Worm (Caenorhabditis elegans) whole organism, L3 larva: Measurements from ENCODE around the gene nhr-34.
A peak's percentile ranks its signal among the peaks of the same experiment; 100 is the strongest.

Source experiments
- R02D3.7 ChIP-seq: fragments of 150-350 bp; optimal IDR thresholded peaks from 2 replicates; lab custom pipeline; 2014; ENCODE audit warnings: missing biosample characterization, missing genetic modification characterization
- aly-2 ChIP-seq: fragments of 150-350 bp; optimal IDR thresholded peaks from 2 replicates; lab custom pipeline; 2014; ENCODE audit warnings: missing biosample characterization, missing genetic modification characterization
- ama-1 ChIP-seq: fragments of 150-350 bp; optimal IDR thresholded peaks from 2 replicates; lab custom pipeline; 2018
- ceh-16 ChIP-seq: sonication (generic microtip); optimal IDR thresholded peaks from 2 replicates; lab custom pipeline; 2017; ENCODE audit warnings: missing biosample characterization, missing genetic modification characterization
- ceh-28 ChIP-seq: fragments of 150-350 bp; optimal IDR thresholded peaks from 2 replicates; lab custom pipeline; 2014; ENCODE audit warnings: missing biosample characterization, missing genetic modification reagents, missing genetic modification characterization
- ceh-82 ChIP-seq: fragments of 150-350 bp; optimal IDR thresholded peaks from 2 replicates; lab custom pipeline; 2014; ENCODE audit warnings: missing biosample characterization, missing genetic modification characterization
- ceh-9 ChIP-seq: sonication (generic microtip); optimal IDR thresholded peaks from 2 replicates; lab custom pipeline; 2018; ENCODE audit warnings: missing biosample characterization, missing genetic modification characterization
- daf-12 ChIP-seq: fragments of 150-350 bp; optimal IDR thresholded peaks from 2 replicates; lab custom pipeline; 2014; ENCODE audit warnings: missing biosample characterization, missing genetic modification reagents, missing genetic modification characterization
- egl-27 ChIP-seq: sonication (generic microtip); optimal IDR thresholded peaks from 4 replicates; lab custom pipeline; 2017; ENCODE audit warnings: missing biosample characterization, missing genetic modification reagents, missing genetic modification characterization
- elt-1 ChIP-seq: fragments of 150-350 bp; optimal IDR thresholded peaks from 2 replicates; lab custom pipeline; 2014; ENCODE audit warnings: missing biosample characterization, missing genetic modification characterization
- elt-2 ChIP-seq: sonication (generic microtip); optimal IDR thresholded peaks from 2 replicates; lab custom pipeline; 2016; ENCODE audit warnings: missing genetic modification reagents, mild to moderate bottlenecking, missing genetic modification characterization, missing compliant biosample characterization
- elt-3 ChIP-seq, 3 experiments: fragments of 150-350 bp in 1 of 3; sonication (generic microtip) in 2 of 3; optimal IDR thresholded peaks; 2 replicates in 2 of 3; 4 replicates in 1 of 3; lab custom pipeline; 2014 to 2017; ENCODE audit warnings: missing biosample characterization in 3 of 3, missing genetic modification characterization in 3 of 3
- fkh-2 ChIP-seq: fragments of 150-350 bp; optimal IDR thresholded peaks from 2 replicates; lab custom pipeline; 2014; ENCODE audit warnings: missing biosample characterization, missing genetic modification reagents, missing genetic modification characterization
- fos-1 ChIP-seq: fragments of 150-350 bp; optimal IDR thresholded peaks from 2 replicates; lab custom pipeline; 2014; ENCODE audit warnings: missing biosample characterization, missing genetic modification characterization
- hmg-11 ChIP-seq: sonication (generic microtip); optimal IDR thresholded peaks from 2 replicates; lab custom pipeline; 2016; ENCODE audit warnings: missing genetic modification characterization, missing compliant biosample characterization
- jun-1 ChIP-seq: fragments of 150-350 bp; optimal IDR thresholded peaks from 2 replicates; lab custom pipeline; 2014; ENCODE audit warnings: missing biosample characterization, missing genetic modification reagents, missing genetic modification characterization
- lin-15B ChIP-seq: fragments of 150-350 bp; optimal IDR thresholded peaks from 2 replicates; lab custom pipeline; 2014; ENCODE audit warnings: missing biosample characterization, missing genetic modification characterization
- lin-39 ChIP-seq: fragments of 150-350 bp; optimal IDR thresholded peaks from 2 replicates; lab custom pipeline; 2018; ENCODE audit warnings: missing biosample characterization, missing genetic modification reagents, missing genetic modification characterization
- lsy-12 ChIP-seq: sonication (generic microtip); optimal IDR thresholded peaks from 2 replicates; lab custom pipeline; 2016; ENCODE audit warnings: mild to moderate bottlenecking, missing genetic modification characterization, missing compliant biosample characterization
- mdl-1 ChIP-seq: fragments of 150-350 bp; optimal IDR thresholded peaks from 2 replicates; lab custom pipeline; 2014; ENCODE audit warnings: missing biosample characterization, missing genetic modification characterization
- nfya-1 ChIP-seq: sonication (generic microtip); optimal IDR thresholded peaks from 2 replicates; lab custom pipeline; 2017; ENCODE audit warnings: missing genetic modification characterization, mild to moderate bottlenecking, missing compliant biosample characterization, antibody characterized with exemption, moderate library complexity; ENCODE audit not compliant: insufficient read depth
- nhr-11 ChIP-seq: fragments of 150-350 bp; optimal IDR thresholded peaks from 2 replicates; lab custom pipeline; 2014; ENCODE audit warnings: missing biosample characterization, missing genetic modification characterization
- nhr-12 ChIP-seq: fragments of 150-350 bp; optimal IDR thresholded peaks from 2 replicates; lab custom pipeline; 2014; ENCODE audit warnings: missing biosample characterization, missing genetic modification characterization
- nhr-23 ChIP-seq: fragments of 150-350 bp; optimal IDR thresholded peaks from 2 replicates; lab custom pipeline; 2014; ENCODE audit warnings: missing biosample characterization, missing genetic modification reagents, missing genetic modification characterization
- nhr-237 ChIP-seq: fragments of 150-350 bp; optimal IDR thresholded peaks from 2 replicates; lab custom pipeline; 2014; ENCODE audit warnings: missing biosample characterization, missing genetic modification characterization
- nhr-25 ChIP-seq: sonication (generic microtip); optimal IDR thresholded peaks from 2 replicates; lab custom pipeline; 2017; ENCODE audit warnings: missing biosample characterization, missing genetic modification characterization
- nhr-28 ChIP-seq: fragments of 150-350 bp; optimal IDR thresholded peaks from 2 replicates; lab custom pipeline; 2014; ENCODE audit warnings: missing biosample characterization, missing genetic modification characterization
- nhr-67 ChIP-seq: fragments of 150-350 bp; optimal IDR thresholded peaks from 2 replicates; lab custom pipeline; 2014; ENCODE audit warnings: missing biosample characterization, missing genetic modification characterization
- pha-4 ChIP-seq: fragments of 150-350 bp; optimal IDR thresholded peaks from 2 replicates; lab custom pipeline; 2014; ENCODE audit warnings: missing biosample characterization, missing genetic modification reagents, missing genetic modification characterization
- pqm-1 ChIP-seq: fragments of 150-350 bp; optimal IDR thresholded peaks from 2 replicates; lab custom pipeline; 2017; ENCODE audit warnings: missing biosample characterization, missing genetic modification characterization, inconsistent platforms
- skn-1 ChIP-seq: fragments of 150-350 bp; optimal IDR thresholded peaks from 2 replicates; lab custom pipeline; 2014; ENCODE audit warnings: missing biosample characterization, missing genetic modification characterization
- snpc-4 ChIP-seq: fragments of 150-350 bp; optimal IDR thresholded peaks from 2 replicates; lab custom pipeline; 2014; ENCODE audit warnings: missing biosample characterization, missing genetic modification characterization
- unc-39 ChIP-seq: sonication (generic microtip); optimal IDR thresholded peaks from 4 replicates; lab custom pipeline; 2017; ENCODE audit warnings: missing biosample characterization, missing genetic modification characterization
- unc-62 ChIP-seq: fragments of 150-350 bp; sonication (generic microtip); optimal IDR thresholded peaks from 4 replicates; lab custom pipeline; 2014; ENCODE audit warnings: missing biosample characterization, missing genetic modification reagents, missing genetic modification characterization
- ztf-11 ChIP-seq: fragments of 150-350 bp; optimal IDR thresholded peaks from 2 replicates; lab custom pipeline; 2014; ENCODE audit warnings: missing biosample characterization, missing genetic modification characterization

Gene nhr-34

DNA sequence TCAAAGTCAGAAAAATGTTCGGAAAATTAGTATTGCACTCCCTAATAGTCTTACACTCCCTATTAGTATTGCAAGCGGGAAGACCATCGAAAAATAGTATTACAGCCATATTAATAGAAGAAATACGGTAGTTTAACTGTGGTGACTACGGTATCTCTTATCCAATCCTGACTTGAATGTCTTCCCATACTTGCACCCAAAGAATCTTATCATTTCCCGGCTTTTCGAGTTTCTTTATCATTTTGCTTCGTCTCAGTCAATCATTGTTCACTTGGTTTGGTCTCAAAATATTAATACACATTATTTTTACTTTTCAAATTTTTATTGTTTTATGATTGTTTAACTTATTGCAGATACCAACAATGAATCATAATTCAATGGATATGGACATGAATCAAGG, 22.3 kb downstream of the nhr-34 start, which contains the start of gene F58G6.3:
Gene F58G6.3 (plus strand): TSS at position 352 of the 400 bp plus-strand sequence.
- TF ChIP-seq elt-2 (peak; percentile 62), nhr-28 (no peak), pqm-1 (tag; lab: Kevin White, UChicago) (peak; percentile 35), lin-15B (tag; lab: Kevin White, UChicago) (no peak), nhr-67 (tag; lab: Kevin White, UChicago) (no peak), nfya-1 (peak; percentile 7), daf-12 (tag; lab: Kevin White, UChicago) (no peak)

DNA sequence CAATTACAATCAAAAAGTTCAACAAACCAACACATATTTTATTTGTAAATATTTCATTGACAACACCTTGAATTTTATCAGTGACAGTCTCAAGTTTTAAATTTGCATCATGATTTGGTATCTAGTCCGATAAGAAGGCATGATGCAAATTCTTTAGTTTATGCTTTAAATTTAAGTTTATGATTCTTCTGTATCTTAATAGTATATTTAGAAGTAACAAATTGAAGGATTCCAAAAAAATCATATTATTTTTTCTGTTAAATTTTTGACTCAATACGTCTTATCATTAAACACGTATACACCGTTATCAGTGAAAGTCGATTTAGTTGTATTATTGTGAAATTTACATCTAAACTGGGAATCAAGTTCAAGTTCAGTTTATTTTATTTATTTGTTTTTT, 24.2 kb downstream of the nhr-34 start, which contains the start of gene chca-1:
Gene chca-1 (plus strand): TSS at position 161 of the 400 bp plus-strand sequence.
- TF ChIP-seq pha-4 (tag; lab: Kevin White, UChicago) (peak; percentile 9), unc-62 (GFP tag; lab: Kevin White, UChicago) (no peak), elt-3 (tag; optimal IDR thresholded peaks at IDR 0.05; lab: Kevin White, UChicago) (no peak), pqm-1 (tag; lab: Kevin White, UChicago) (peak; percentile 89), ceh-82 (tag; lab: Kevin White, UChicago) (no peak), skn-1 (tag; lab: Kevin White, UChicago) (peak; percentile 63), lin-15B (tag; lab: Kevin White, UChicago) (no peak), elt-2 (peak; percentile 97), R02D3.7 (tag; lab: Kevin White, UChicago) (no peak)

DNA sequence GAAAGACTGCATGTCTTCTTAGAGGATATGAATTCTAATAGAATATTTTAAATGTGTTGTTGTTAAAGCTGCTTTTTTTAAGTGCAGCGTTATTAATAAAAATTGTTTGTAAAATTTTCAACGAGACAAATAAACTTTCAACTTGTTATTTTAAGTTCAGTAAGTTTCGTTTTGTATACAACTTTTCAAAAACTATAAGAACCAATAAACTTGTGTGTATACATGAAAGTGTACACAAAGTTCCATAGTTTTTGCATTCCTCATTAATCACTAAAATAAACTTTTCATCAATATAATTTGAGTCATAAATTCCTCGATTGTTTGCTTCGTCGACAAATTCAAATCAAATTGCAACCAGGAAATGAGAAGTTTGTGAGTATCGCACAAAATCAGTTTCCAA, 26.8 kb downstream of the nhr-34 start, which contains the start of gene srm-3:
Gene srm-3 (plus strand): TSS at position 301 of the 400 bp plus-strand sequence.
- TF ChIP-seq ceh-9 (tag; lab: Kevin White, UChicago) (no peak), aly-2 (tag; lab: Kevin White, UChicago) (no peak), fkh-2 (tag; lab: Kevin White, UChicago) (no peak), nhr-11 (tag; lab: Kevin White, UChicago) (no peak), ceh-16 (no peak), nhr-12 (tag; lab: Kevin White, UChicago) (no peak), R02D3.7 (tag; lab: Kevin White, UChicago) (no peak), nhr-237 (tag; lab: Kevin White, UChicago) (no peak), elt-3 (tag; optimal IDR thresholded peaks at IDR 0.05; lab: Kevin White, UChicago) (no peak)

DNA sequence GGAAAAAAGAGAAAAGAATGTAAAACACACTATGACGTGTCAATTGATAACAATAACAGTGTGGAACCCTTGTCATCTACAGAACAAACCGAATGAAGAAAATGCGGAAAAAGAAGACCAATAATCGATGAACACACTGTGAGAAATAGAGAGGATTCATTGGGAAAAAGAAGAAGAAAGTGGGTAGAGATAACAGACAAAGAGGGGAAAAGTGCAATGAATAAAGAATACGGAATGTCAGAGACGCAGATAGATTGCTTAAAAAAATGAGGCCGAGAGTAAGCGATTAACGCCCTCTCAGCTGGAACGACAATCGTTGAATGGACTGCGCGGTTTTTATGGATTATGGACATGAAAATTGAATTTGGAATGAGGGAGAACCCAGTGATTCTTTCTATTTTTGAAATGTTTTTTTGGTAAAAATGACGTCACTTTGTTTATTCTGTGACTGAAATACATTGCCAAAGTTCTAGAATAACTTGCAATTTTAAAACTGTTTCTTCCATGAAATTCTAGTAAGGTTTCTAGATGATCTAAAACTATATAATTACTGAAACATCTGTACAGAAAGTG, 27.6 kb downstream of the nhr-34 start, which contains the start of gene amph-1:
Gene amph-1 (minus strand): TSS at position 85 of the 573 bp plus-strand sequence.
- TF ChIP-seq ama-1 (lab: Kevin White, UChicago), result no peak
- TF ChIP-seq aly-2 (tag; lab: Kevin White, UChicago), result no peak
- TF ChIP-seq fkh-2 (tag; lab: Kevin White, UChicago), result no peak
- TF ChIP-seq lsy-12, result no peak
- no peak for TF ChIP-seq ztf-11
- TF ChIP-seq elt-3 (tag; optimal IDR thresholded peaks at IDR 0.05; lab: Kevin White, UChicago), result peak in 1 of 3 experiments; percentile 2
- TF ChIP-seq unc-62 (GFP tag; lab: Kevin White, UChicago), result no peak
- no peak for TF ChIP-seq jun-1
- TF ChIP-seq nhr-23 (tag; lab: Kevin White, UChicago), result peak; percentile 81
- TF ChIP-seq unc-39, result no peak
- peak; percentile 8 for TF ChIP-seq pha-4 (tag; lab: Kevin White, UChicago)
- TF ChIP-seq nhr-12 (tag; lab: Kevin White, UChicago), result no peak
- peak; percentile 21 for TF ChIP-seq nhr-25 (tag; lab: Kevin White, UChicago)
- no peak for TF ChIP-seq nhr-237 (tag; lab: Kevin White, UChicago)
- no peak for TF ChIP-seq snpc-4 (tag; lab: Kevin White, UChicago)
- peak; percentile 17 for TF ChIP-seq lin-39
- no peak for TF ChIP-seq daf-12 (tag; lab: Kevin White, UChicago)
- no peak for TF ChIP-seq mdl-1 (tag; lab: Kevin White, UChicago)
- TF ChIP-seq ceh-9 (tag; lab: Kevin White, UChicago), result no peak
- TF ChIP-seq ceh-28 (tag; lab: Kevin White, UChicago), result peak; percentile 52
- peak; percentile 45 for TF ChIP-seq elt-2
- peak; percentile 66 for TF ChIP-seq hmg-11 (tag; lab: Kevin White, UChicago)
- peak; percentile 70 for TF ChIP-seq nfya-1
- TF ChIP-seq pqm-1 (tag; lab: Kevin White, UChicago), result peak; percentile 17
- no peak for TF ChIP-seq fos-1 (tag; lab: Kevin White, UChicago)
- no peak for TF ChIP-seq egl-27 (tag; lab: Kevin White, UChicago)
- TF ChIP-seq ceh-16, result no peak
- TF ChIP-seq elt-1, result no peak
